Worm (Caenorhabditis elegans): Measurements from ENCODE around the gene srw-100.

DNA sequence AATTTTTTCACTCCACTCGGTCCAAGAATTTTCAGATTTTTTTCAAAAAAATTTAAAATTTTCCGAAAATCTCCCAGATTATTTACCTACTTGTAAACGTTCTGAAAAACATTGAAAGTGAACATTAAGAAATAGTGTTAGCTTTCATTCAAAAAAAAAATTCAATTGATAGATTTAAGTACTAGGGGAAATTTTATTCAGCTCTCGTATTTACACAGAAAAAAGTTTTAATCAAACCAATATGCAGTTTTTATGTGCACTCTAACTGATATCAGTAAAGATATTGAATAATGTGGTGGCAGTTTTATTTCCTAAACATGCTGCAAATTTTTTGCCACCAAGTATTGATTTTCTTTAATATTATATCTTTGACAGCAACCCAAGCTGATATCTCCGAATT is 42.8 kb upstream of the srw-100 start, which contains the start of gene irld-42:
- no peak for TF ChIP-seq ces-1 (GFP tag; optimal IDR thresholded peaks at IDR 0.05)
- TF ChIP-seq blmp-1 (tag; optimal IDR thresholded peaks at IDR 0.05), result no peak
- no peak for TF ChIP-seq zip-4 (GFP tag; optimal IDR thresholded peaks at IDR 0.05)
- TF ChIP-seq nhr-237 (tag; optimal IDR thresholded peaks at IDR 0.05), result no peak
- no peak for TF ChIP-seq lin-15B (tag; optimal IDR thresholded peaks at IDR 0.05)
- no peak for TF ChIP-seq unc-62 (GFP tag; optimal IDR thresholded peaks at IDR 0.05)
- no peak for TF ChIP-seq efl-1 (optimal IDR thresholded peaks at IDR 0.05)
- no peak for TF ChIP-seq efl-1 (GFP tag; optimal IDR thresholded peaks at IDR 0.05 in 1 of 2)

All from whole organism, L1 larva.